Fruit fly (Drosophila melanogaster): ENCODE data around the gene CG32235.

The CG32235 gene

dm6 chr3L:4840039-4840939, 20.0 kb downstream of the CG32235 start, which contains the start of gene CG13707 (continued):
- TF ChIP-seq Med (GFP tag) (peak; percentile 10), Jarid2 (GFP tag; optimal IDR thresholded peaks at IDR 0.05) (peak; percentile 56), sna (GFP tag; IDR thresholded peaks at IDR 0.05; ENCODE audit: partially characterized antibody) (no peak), CG8478 (optimal IDR thresholded peaks at IDR 0.05) (peak; percentile 76), CG4820 (GFP tag; optimal IDR thresholded peaks at IDR 0.05) (no peak), pita (GFP tag; optimal IDR thresholded peaks at IDR 0.05) (peak; percentile 58), dan (GFP tag; IDR thresholded peaks at IDR 0.05) (no peak), sug (tag; optimal IDR thresholded peaks at IDR 0.05) (no peak), unc-4 (GFP tag; IDR thresholded peaks at IDR 0.05; ENCODE audit: partially characterized antibody) (no peak), CG17612 (GFP tag; IDR thresholded peaks at IDR 0.05) (no peak), D (optimal IDR thresholded peaks at IDR 0.05) (no peak), D (GFP tag; optimal IDR thresholded peaks at IDR 0.05) (no peak), vvl (GFP tag; IDR thresholded peaks at IDR 0.05) (0 out of 2 replicates have a peak, but pooled peaks have one; percentile 5), slp2 (GFP tag; optimal IDR thresholded peaks at IDR 0.05) (no peak), unpg (GFP tag; optimal IDR thresholded peaks at IDR 0.05) (no peak), eyg (GFP tag; optimal IDR thresholded peaks at IDR 0.05) (no peak), Pdp1 (GFP tag; optimal IDR thresholded peaks at IDR 0.05) (peak in 1 of 2 experiments; percentile 56), CG12104 (GFP tag; optimal IDR thresholded peaks at IDR 0.05) (no peak), Meics (GFP tag; optimal IDR thresholded peaks at IDR 0.05) (peak; percentile 8), ab (GFP tag; optimal IDR thresholded peaks at IDR 0.05) (no peak), CTCF (GFP tag; optimal IDR thresholded peaks at IDR 0.05) (peak; percentile 80), CG10462 (GFP tag; optimal IDR thresholded peaks at IDR 0.05) (no peak), Poxn (GFP tag; IDR thresholded peaks at IDR 0.05) (no peak), grau (tag; optimal IDR thresholded peaks at IDR 0.05) (no peak), CG15514 (GFP tag; optimal IDR thresholded peaks at IDR 0.05) (peak; percentile 48), CG4730 (GFP tag; IDR thresholded peaks at IDR 0.05) (no peak), cad (GFP tag; optimal IDR thresholded peaks at IDR 0.05) (no peak), CG11085 (GFP tag; IDR thresholded peaks at IDR 0.05) (peak; percentile 27; the same call in 1 of the 2 replicates), Dll (GFP tag; IDR thresholded peaks at IDR 0.05; ENCODE audit: partially characterized antibody) (no peak), Rfx (GFP tag; IDR thresholded peaks at IDR 0.05) (no peak), Lhr (GFP tag; optimal IDR thresholded peaks at IDR 0.05) (peak; percentile 3), tgo (GFP tag; IDR thresholded peaks at IDR 0.05) (no peak), lov (optimal IDR thresholded peaks at IDR 0.05) (no peak), lov (GFP tag; IDR thresholded peaks at IDR 0.05) (0 out of 3 replicates have a peak, but pooled peaks have one; percentile 26), Gsc (GFP tag; IDR thresholded peaks at IDR 0.05) (no peak), CG12391 (tag; optimal IDR thresholded peaks at IDR 0.05) (no peak), CG31388 (GFP tag; optimal IDR thresholded peaks at IDR 0.05) (no peak), bcd (GFP tag; optimal IDR thresholded peaks at IDR 0.05) (no peak), CG9817 (tag; optimal IDR thresholded peaks at IDR 0.05) (peak; percentile 17), Mad (GFP tag; optimal IDR thresholded peaks at IDR 0.05) (no peak), CG6791 (GFP tag; IDR thresholded peaks at IDR 0.05; ENCODE audit: partially characterized antibody) (no peak), CG14441 (GFP tag; IDR thresholded peaks at IDR 0.05) (no peak), crol (GFP tag; IDR thresholded peaks at IDR 0.05) (no peak), mirr (GFP tag; optimal IDR thresholded peaks at IDR 0.05) (no peak), gfzf (GFP tag; optimal IDR thresholded peaks at IDR 0.05) (peak; percentile 35), Myb (GFP tag; optimal IDR thresholded peaks at IDR 0.05) (no peak), Hmr (GFP tag; optimal IDR thresholded peaks at IDR 0.05) (peak; percentile 35), Optix (GFP tag; IDR thresholded peaks at IDR 0.05) (no peak)
